Fruit fly (Drosophila melanogaster): Measurements from ENCODE around the gene CG44198.

DNA sequence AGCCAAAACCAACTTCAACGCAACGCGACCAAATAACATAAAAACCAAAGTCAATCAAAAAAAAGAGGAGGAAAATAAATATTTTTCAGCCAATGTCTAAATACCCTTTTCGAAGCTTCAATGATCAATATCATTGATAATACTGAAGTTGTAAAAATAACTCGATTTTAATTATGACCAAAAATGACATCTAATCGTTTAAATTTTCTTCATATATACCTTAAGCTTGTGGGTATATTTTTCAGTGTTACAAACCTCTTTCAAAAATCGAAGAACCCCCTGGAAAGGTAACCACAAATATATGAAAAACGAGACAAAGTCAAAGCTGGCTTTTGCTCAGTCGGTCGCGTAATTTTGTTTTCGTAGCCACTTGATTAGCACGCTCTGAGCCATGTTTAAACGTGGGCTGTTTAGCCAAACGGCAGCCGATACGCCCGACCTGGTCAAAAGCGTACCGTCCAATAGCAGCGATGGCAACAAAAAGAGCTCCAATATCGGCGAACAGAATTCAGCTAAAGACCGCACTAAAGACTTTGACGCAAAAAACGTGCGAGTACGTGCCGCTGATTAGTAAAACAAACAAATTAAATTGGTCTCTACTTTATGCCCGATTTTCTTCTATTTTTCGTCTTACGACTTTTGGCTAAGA, 26.2 kb upstream of the CG44198 start:
- peak; percentile 80 for TF ChIP-seq CG12659 (GFP tag; optimal IDR thresholded peaks at IDR 0.05)
- no peak for TF ChIP-seq stwl (tag; optimal IDR thresholded peaks at IDR 0.05)
- TF ChIP-seq gcm2 (GFP tag; optimal IDR thresholded peaks at IDR 0.05): no peak
- no peak for TF ChIP-seq HLH4C (GFP tag; IDR thresholded peaks at IDR 0.05; ENCODE audit: partially characterized antibody)
